Worm (Caenorhabditis elegans) whole organism, L2 larva: ENCODE measurements around the gene gfat-1.

Experiments used
- C34F6.9 ChIP-seq: fragments of 150-350 bp; optimal IDR thresholded peaks from 2 replicates; lab custom pipeline; 2014; ENCODE audit warnings: missing biosample characterization, missing genetic modification characterization
- F13H6.1 ChIP-seq: sonication (generic microtip); optimal IDR thresholded peaks from 2 replicates; lab custom pipeline; 2016; ENCODE audit warnings: missing genetic modification characterization, missing compliant biosample characterization
- R02D3.7 ChIP-seq: fragments of 150-350 bp; optimal IDR thresholded peaks from 2 replicates; lab custom pipeline; 2014; ENCODE audit warnings: missing biosample characterization, missing genetic modification characterization
- Y55F3AM.14 ChIP-seq: fragments of 200-800 bp; sonication (Bioruptor generic); optimal IDR thresholded peaks from 2 replicates; lab custom pipeline; 2018; ENCODE audit warnings: mild to moderate bottlenecking, missing genetic modification characterization, missing compliant biosample characterization
- ZK546.5 ChIP-seq: sonication (generic microtip); optimal IDR thresholded peaks from 2 replicates; lab custom pipeline; 2017; ENCODE audit warnings: missing biosample characterization, missing genetic modification characterization
- alr-1 ChIP-seq: fragments of 150-350 bp; optimal IDR thresholded peaks from 2 replicates; lab custom pipeline; 2014; ENCODE audit warnings: missing biosample characterization, missing genetic modification characterization
- ama-1 ChIP-seq: fragments of 150-350 bp; optimal IDR thresholded peaks from 2 replicates; lab custom pipeline; 2018; ENCODE audit warnings: inconsistent platforms
- blmp-1 ChIP-seq: sonication (generic microtip); optimal IDR thresholded peaks from 2 replicates; lab custom pipeline; 2017; ENCODE audit warnings: missing genetic modification characterization, mild to moderate bottlenecking, missing compliant biosample characterization, antibody characterized with exemption, moderate library complexity; ENCODE audit not compliant: insufficient read depth
- ceh-16 ChIP-seq: fragments of 150-350 bp; optimal IDR thresholded peaks from 2 replicates; lab custom pipeline; 2014; ENCODE audit warnings: missing biosample characterization, missing genetic modification characterization
- crh-2 ChIP-seq: sonication (generic microtip); optimal IDR thresholded peaks from 2 replicates; lab custom pipeline; 2017; ENCODE audit warnings: missing biosample characterization, missing genetic modification characterization
- dmd-4 ChIP-seq: sonication (generic microtip); optimal IDR thresholded peaks from 2 replicates; lab custom pipeline; 2017; ENCODE audit warnings: missing biosample characterization, missing genetic modification characterization
- egl-27 ChIP-seq: sonication (generic microtip); optimal IDR thresholded peaks from 3 replicates; lab custom pipeline; 2017; ENCODE audit warnings: missing biosample characterization, missing genetic modification reagents, missing genetic modification characterization
- elt-1 ChIP-seq: fragments of 150-350 bp; optimal IDR thresholded peaks from 2 replicates; lab custom pipeline; 2014; ENCODE audit warnings: missing biosample characterization, missing genetic modification characterization
- elt-3 ChIP-seq: sonication (generic microtip); optimal IDR thresholded peaks from 2 replicates; lab custom pipeline; 2017; ENCODE audit warnings: missing biosample characterization, missing genetic modification characterization
- fos-1 ChIP-seq: fragments of 150-350 bp; optimal IDR thresholded peaks from 2 replicates; lab custom pipeline; 2014; ENCODE audit warnings: missing biosample characterization, missing genetic modification characterization
- gmeb-1 ChIP-seq: fragments of 150-350 bp; optimal IDR thresholded peaks from 2 replicates; lab custom pipeline; 2014; ENCODE audit warnings: missing biosample characterization, missing genetic modification characterization
- lin-11 ChIP-seq: fragments of 150-350 bp; sonication (generic microtip); optimal IDR thresholded peaks from 2 replicates; lab custom pipeline; 2014; ENCODE audit warnings: missing biosample characterization, missing genetic modification characterization, inconsistent platforms, mixed read lengths
- lin-13 ChIP-seq: fragments of 150-350 bp; optimal IDR thresholded peaks from 2 replicates; lab custom pipeline; 2014; ENCODE audit warnings: missing biosample characterization, missing genetic modification reagents, missing genetic modification characterization
- lin-39 ChIP-seq: fragments of 150-350 bp; optimal IDR thresholded peaks from 2 replicates; lab custom pipeline; 2014; ENCODE audit warnings: missing biosample characterization, missing genetic modification reagents, missing genetic modification characterization
- lsy-2 ChIP-seq, 2 experiments: fragments of 150-350 bp in 1 of 2; sonication (generic microtip) in 1 of 2; optimal IDR thresholded peaks; 2 replicates each; lab custom pipeline; 2014 to 2017; ENCODE audit warnings: missing biosample characterization in 2 of 2, missing genetic modification characterization in 2 of 2
- mab-5 ChIP-seq: fragments of 150-350 bp; optimal IDR thresholded peaks from 2 replicates; lab custom pipeline; 2014; ENCODE audit warnings: missing biosample characterization, missing genetic modification characterization
- mbf-1 ChIP-seq: sonication (generic microtip); optimal IDR thresholded peaks from 2 replicates; lab custom pipeline; 2017; ENCODE audit warnings: missing biosample characterization, missing genetic modification characterization
- mdl-1 ChIP-seq, 2 experiments: fragments of 150-350 bp in 1 of 2; sonication (generic microtip) in 1 of 2; optimal IDR thresholded peaks; 2 replicates each; lab custom pipeline; 2017; ENCODE audit warnings: missing biosample characterization in 2 of 2, missing genetic modification characterization in 2 of 2
- nhr-10 ChIP-seq: sonication (generic microtip); optimal IDR thresholded peaks from 2 replicates; lab custom pipeline; 2017; ENCODE audit warnings: missing biosample characterization, missing genetic modification characterization
- nhr-11 ChIP-seq: fragments of 150-350 bp; optimal IDR thresholded peaks from 2 replicates; lab custom pipeline; 2014; ENCODE audit warnings: missing biosample characterization, missing genetic modification characterization
- nhr-12 ChIP-seq: fragments of 150-350 bp; optimal IDR thresholded peaks from 2 replicates; lab custom pipeline; 2014; ENCODE audit warnings: missing biosample characterization, missing genetic modification characterization
- nhr-129 ChIP-seq: fragments of 150-350 bp; optimal IDR thresholded peaks from 2 replicates; lab custom pipeline; 2014; ENCODE audit warnings: missing biosample characterization, missing genetic modification characterization
- nhr-21 ChIP-seq: fragments of 150-350 bp; optimal IDR thresholded peaks from 2 replicates; lab custom pipeline; 2014; ENCODE audit warnings: missing biosample characterization, missing genetic modification characterization
- nhr-23 ChIP-seq: fragments of 150-350 bp; optimal IDR thresholded peaks from 2 replicates; lab custom pipeline; 2014; ENCODE audit warnings: missing biosample characterization, missing genetic modification reagents, missing genetic modification characterization
- nhr-237 ChIP-seq: fragments of 150-350 bp; optimal IDR thresholded peaks from 2 replicates; lab custom pipeline; 2014; ENCODE audit warnings: missing biosample characterization, missing genetic modification characterization
- nhr-25 ChIP-seq: fragments of 150-350 bp; sonication (generic microtip); optimal IDR thresholded peaks from 3 replicates; lab custom pipeline; 2014; ENCODE audit warnings: missing biosample characterization, missing genetic modification characterization
- nhr-6 ChIP-seq: fragments of 150-350 bp; optimal IDR thresholded peaks from 2 replicates; lab custom pipeline; 2014; ENCODE audit warnings: missing biosample characterization, missing genetic modification characterization
- nhr-77 ChIP-seq: fragments of 150-350 bp; optimal IDR thresholded peaks from 2 replicates; lab custom pipeline; 2014; ENCODE audit warnings: missing biosample characterization, missing genetic modification characterization
- peb-1 ChIP-seq: fragments of 150-350 bp; optimal IDR thresholded peaks from 2 replicates; lab custom pipeline; 2014; ENCODE audit warnings: missing biosample characterization, missing genetic modification characterization
- sem-4 ChIP-seq: fragments of 150-350 bp; optimal IDR thresholded peaks from 2 replicates; lab custom pipeline; 2014; ENCODE audit warnings: missing biosample characterization, missing genetic modification reagents, missing genetic modification characterization
- sma-3 ChIP-seq: sonication (generic microtip); optimal IDR thresholded peaks from 2 replicates; lab custom pipeline; 2016; ENCODE audit warnings: missing genetic modification reagents, missing genetic modification characterization, missing compliant biosample characterization
- sma-9 ChIP-seq, 2 experiments: fragments of 150-350 bp in 1 of 2; sonication (generic microtip) in 1 of 2; optimal IDR thresholded peaks; 2 replicates each; lab custom pipeline; 2014 to 2016; ENCODE audit warnings: missing genetic modification characterization in 2 of 2, mild to moderate bottlenecking in 1 of 2, missing biosample characterization in 1 of 2, missing compliant biosample characterization in 1 of 2, missing genetic modification reagents in 1 of 2, moderate library complexity in 1 of 2
- snpc-4 ChIP-seq: fragments of 150-350 bp; optimal IDR thresholded peaks from 2 replicates; lab custom pipeline; 2014; ENCODE audit warnings: missing biosample characterization, missing genetic modification characterization
- unc-39 ChIP-seq: fragments of 150-350 bp; optimal IDR thresholded peaks from 2 replicates; lab custom pipeline; 2014; ENCODE audit warnings: missing biosample characterization, missing genetic modification characterization
- unc-55 ChIP-seq: fragments of 150-350 bp; sonication (generic microtip); optimal IDR thresholded peaks from 3 replicates; lab custom pipeline; 2014; ENCODE audit warnings: missing biosample characterization, missing genetic modification reagents, missing genetic modification characterization
- unc-62 ChIP-seq: fragments of 150-350 bp; optimal IDR thresholded peaks from 2 replicates; lab custom pipeline; 2014; ENCODE audit warnings: missing biosample characterization, missing genetic modification reagents, missing genetic modification characterization
- zag-1 ChIP-seq: fragments of 150-350 bp; optimal IDR thresholded peaks from 2 replicates; lab custom pipeline; 2014; ENCODE audit warnings: missing biosample characterization, missing genetic modification characterization
- ztf-1 ChIP-seq: fragments of 200-800 bp; sonication (Bioruptor generic); conservative IDR thresholded peaks from 2 replicates; pipeline ENCODE4 v1.3.6; 2022; ENCODE audit warnings: missing genetic modification characterization, missing compliant biosample characterization
- ztf-11 ChIP-seq: sonication (generic microtip); optimal IDR thresholded peaks from 2 replicates; lab custom pipeline; 2017; ENCODE audit warnings: missing biosample characterization, missing genetic modification characterization

Gene gfat-1

ce11 chrII:11547254-11547687 lies 47.9 kb downstream of the gfat-1 start, which contains the start of gene F54D5.7 (continued):
- peak; percentile 27 for TF ChIP-seq sem-4 (tag; lab: Kevin White, UChicago)
- TF ChIP-seq nhr-6 (tag; lab: Kevin White, UChicago), result peak; percentile 52
- no peak for TF ChIP-seq elt-1
- no peak for TF ChIP-seq nhr-11
- TF ChIP-seq ztf-1 (GFP tag; lab: Robert Waterston, UW), result 0 out of 2 replicates have a peak, but pooled peaks have one; percentile 83
- no peak for TF ChIP-seq nhr-12
- no peak for TF ChIP-seq Y55F3AM.14 (GFP tag; lab: Kevin White, UChicago)
- peak; percentile 61 for TF ChIP-seq nhr-21 (tag; lab: Kevin White, UChicago)
- peak in 1 of 2 experiments; percentile 64 for TF ChIP-seq mdl-1 (tag; optimal IDR thresholded peaks at IDR 0.05; lab: Kevin White, UChicago)
- TF ChIP-seq egl-27 (tag; lab: Kevin White, UChicago), result no peak
- no peak for TF ChIP-seq ztf-11
- no peak for TF ChIP-seq lin-11 (tag; lab: Kevin White, UChicago)
- no peak for TF ChIP-seq zag-1 (tag; lab: Kevin White, UChicago)
- no peak for TF ChIP-seq ZK546.5
- no peak for TF ChIP-seq alr-1
- peak; percentile 61 for TF ChIP-seq C34F6.9
- peak; percentile 37 for TF ChIP-seq F13H6.1
- TF ChIP-seq mbf-1 (tag; lab: Kevin White, UChicago), result no peak
- TF ChIP-seq nhr-10 (tag; lab: Kevin White, UChicago), result no peak
- TF ChIP-seq lin-39, result no peak
- peak; percentile 97 for TF ChIP-seq crh-2
- no peak for TF ChIP-seq mab-5 (tag; lab: Kevin White, UChicago)
- no peak for TF ChIP-seq dmd-4 (tag; lab: Kevin White, UChicago)
- TF ChIP-seq sma-9 (GFP tag; optimal IDR thresholded peaks at IDR 0.05; lab: Kevin White, UChicago), result peak; percentile 58
- no peak for TF ChIP-seq sma-9 (tag; optimal IDR thresholded peaks at IDR 0.05; lab: Kevin White, UChicago)
- no peak for TF ChIP-seq nhr-237 (tag; lab: Kevin White, UChicago)
- TF ChIP-seq R02D3.7, result no peak
- TF ChIP-seq ama-1 (lab: Kevin White, UChicago), result peak; percentile 99

- no peak for TF ChIP-seq nhr-129 (tag; lab: Kevin White, UChicago)
- TF ChIP-seq lsy-2 (tag; optimal IDR thresholded peaks at IDR 0.05; lab: Kevin White, UChicago), result no peak
- TF ChIP-seq ztf-11, result no peak
- TF ChIP-seq unc-62 (GFP tag; lab: Kevin White, UChicago), result no peak
- no peak for TF ChIP-seq F13H6.1
- TF ChIP-seq lin-11 (tag; lab: Kevin White, UChicago), result no peak
- TF ChIP-seq zag-1 (tag; lab: Kevin White, UChicago), result no peak
- no peak for TF ChIP-seq crh-2
- TF ChIP-seq sem-4 (tag; lab: Kevin White, UChicago), result no peak
- no peak for TF ChIP-seq mbf-1 (tag; lab: Kevin White, UChicago)
- no peak for TF ChIP-seq ama-1 (lab: Kevin White, UChicago)
- TF ChIP-seq lin-13 (GFP tag; lab: Kevin White, UChicago), result no peak
- TF ChIP-seq dmd-4 (tag; lab: Kevin White, UChicago), result no peak
- no peak for TF ChIP-seq mab-5 (tag; lab: Kevin White, UChicago)
- no peak for TF ChIP-seq nhr-77
- no peak for TF ChIP-seq elt-1
- TF ChIP-seq peb-1 (tag; lab: Kevin White, UChicago), result no peak
Observed at ce11 chrII:11545952-11546325, 49.3 kb downstream of the gfat-1 start.

ce11 chrII:11545299-11545951 lies 49.8 kb downstream of the gfat-1 start, which contains the start of gene dnj-13:
Gene dnj-13 (plus strand): TSS chrII:11545701.
- peak; percentile 87 for TF ChIP-seq nhr-25 (tag; lab: Kevin White, UChicago)
- TF ChIP-seq fos-1 (tag; lab: Kevin White, UChicago), result peak; percentile 81
- peak; percentile 92 for TF ChIP-seq C34F6.9
- no peak for TF ChIP-seq elt-3 (tag; lab: Kevin White, UChicago)
- peak; percentile 94 for TF ChIP-seq Y55F3AM.14 (GFP tag; lab: Kevin White, UChicago)
- TF ChIP-seq ama-1 (lab: Kevin White, UChicago), result peak; percentile 88
- no peak for TF ChIP-seq nhr-12
- peak; percentile 98 for TF ChIP-seq sma-3 (GFP tag; lab: Kevin White, UChicago)
- peak; percentile 38 for TF ChIP-seq ZK546.5
- peak; percentile 14 for TF ChIP-seq dmd-4 (tag; lab: Kevin White, UChicago)
- no peak for TF ChIP-seq nhr-23 (tag; lab: Kevin White, UChicago)
- TF ChIP-seq snpc-4 (tag; lab: Kevin White, UChicago), result peak; percentile 78
- TF ChIP-seq mdl-1 (tag; optimal IDR thresholded peaks at IDR 0.05; lab: Kevin White, UChicago), result peak; percentile 53 to 78
- TF ChIP-seq ztf-11, result no peak
- TF ChIP-seq zag-1 (tag; lab: Kevin White, UChicago), result peak; percentile 70
- TF ChIP-seq nhr-6 (tag; lab: Kevin White, UChicago), result peak; percentile 89
- no peak for TF ChIP-seq nhr-11
- peak; percentile 90 for TF ChIP-seq gmeb-1
- peak; percentile 88 for TF ChIP-seq lin-11 (tag; lab: Kevin White, UChicago)
- TF ChIP-seq unc-39, result no peak
- TF ChIP-seq unc-62 (GFP tag; lab: Kevin White, UChicago), result peak; percentile 32
- TF ChIP-seq blmp-1 (tag; lab: Kevin White, UChicago), result peak; percentile 66
- TF ChIP-seq ztf-1 (GFP tag; lab: Robert Waterston, UW), result no peak
- TF ChIP-seq peb-1 (tag; lab: Kevin White, UChicago), result no peak
- TF ChIP-seq mbf-1 (tag; lab: Kevin White, UChicago), result no peak
- peak; percentile 7 for TF ChIP-seq alr-1
- peak; percentile 92 for TF ChIP-seq lin-13 (GFP tag; lab: Kevin White, UChicago)
- peak; percentile 58 for TF ChIP-seq ceh-16
- TF ChIP-seq sem-4 (tag; lab: Kevin White, UChicago), result peak; percentile 96
- TF ChIP-seq unc-55, result peak; percentile 95
- peak; percentile 90 for TF ChIP-seq nhr-21 (tag; lab: Kevin White, UChicago)
- TF ChIP-seq mab-5 (tag; lab: Kevin White, UChicago), result peak; percentile 91
- peak; percentile 96 for TF ChIP-seq F13H6.1
